Worm (Caenorhabditis elegans): ENCODE results near the gene ccch-5.

DNA sequence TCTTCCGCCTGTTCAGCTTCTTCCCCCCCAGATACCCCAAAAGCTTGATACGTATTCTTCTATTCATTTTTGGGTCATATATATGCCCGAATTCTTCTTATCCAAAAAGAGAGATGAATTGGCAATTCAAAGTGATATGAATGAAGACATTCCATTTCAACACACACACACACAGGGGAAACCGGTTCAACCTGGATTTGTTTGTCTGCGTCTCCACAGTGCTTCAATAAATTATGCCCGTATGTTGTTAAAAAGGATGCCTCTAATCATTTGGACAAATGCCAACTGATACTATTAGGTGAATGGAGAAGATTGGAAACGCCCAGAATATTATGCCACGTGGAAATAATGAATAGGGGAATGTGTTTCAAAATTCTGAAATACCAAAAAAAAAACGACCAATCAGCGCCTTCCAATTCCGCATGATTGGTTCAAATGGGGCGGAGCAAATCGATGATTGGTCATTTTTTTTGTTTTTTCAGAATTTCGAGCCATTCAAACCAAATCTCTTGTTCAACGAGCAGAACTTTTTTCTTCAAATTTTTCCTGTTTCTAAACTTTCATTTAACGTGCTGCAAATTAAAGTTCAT, 49.5 kb upstream of the ccch-5 start:
- TF ChIP-seq ama-1 (optimal IDR thresholded peaks at IDR 0.05): no peak
- no peak for TF ChIP-seq lin-39 (tag; optimal IDR thresholded peaks at IDR 0.05)
- TF ChIP-seq zag-1 (tag; optimal IDR thresholded peaks at IDR 0.05): no peak
- no peak for TF ChIP-seq daf-12 (tag; optimal IDR thresholded peaks at IDR 0.05)
- TF ChIP-seq nhr-28 (tag; optimal IDR thresholded peaks at IDR 0.05): no peak
- TF ChIP-seq ceh-16 (tag; optimal IDR thresholded peaks at IDR 0.05): no peak
- TF ChIP-seq nhr-12 (tag; optimal IDR thresholded peaks at IDR 0.05): no peak
- no peak for TF ChIP-seq ztf-11 (tag; optimal IDR thresholded peaks at IDR 0.05)
- no peak for TF ChIP-seq tbx-2 (tag; optimal IDR thresholded peaks at IDR 0.05)
- TF ChIP-seq egl-5 (tag; optimal IDR thresholded peaks at IDR 0.05): no peak
- TF ChIP-seq unc-62 (GFP tag; optimal IDR thresholded peaks at IDR 0.05): no peak

All from whole organism, L3 larva.